Worm (Caenorhabditis elegans) whole organism, mixed stage, embryonic: ENCODE measurements around the gene C36E6.8.
A peak's percentile ranks its signal among the peaks of the same experiment; 100 is the strongest.

Source experiments
- M03D4.4 ChIP-seq: sonication (generic microtip); optimal IDR thresholded peaks from 2 replicates; lab custom pipeline; 2017; ENCODE audit warnings: mild to moderate bottlenecking, missing genetic modification characterization, missing compliant biosample characterization
- bed-3 ChIP-seq: fragments of 200-800 bp; sonication (Bioruptor generic); optimal IDR thresholded peaks from 3 replicates; lab custom pipeline; 2018; ENCODE audit warnings: mild to moderate bottlenecking, missing genetic modification characterization, moderate library complexity, missing compliant biosample characterization
- blmp-1 ChIP-seq: fragments of 150-350 bp; optimal IDR thresholded peaks from 2 replicates; lab custom pipeline; 2014; ENCODE audit warnings: missing biosample characterization, missing genetic modification characterization
- ceh-39 ChIP-seq: fragments of 150-350 bp; optimal IDR thresholded peaks from 2 replicates; lab custom pipeline; 2014; ENCODE audit warnings: missing biosample characterization, missing genetic modification characterization
- ceh-43 ChIP-seq: fragments of 200-800 bp; sonication (Bioruptor generic); optimal IDR thresholded peaks from 2 replicates; lab custom pipeline; 2018; ENCODE audit warnings: mild to moderate bottlenecking, missing genetic modification characterization, moderate library complexity, missing compliant biosample characterization
- ceh-83 ChIP-seq: fragments of 200-800 bp; sonication (Bioruptor generic); optimal IDR thresholded peaks from 2 replicates; lab custom pipeline; 2018; ENCODE audit warnings: mild to moderate bottlenecking, missing genetic modification characterization, missing compliant biosample characterization
- ces-1 ChIP-seq: fragments of 150-350 bp; optimal IDR thresholded peaks from 2 replicates; lab custom pipeline; 2014; ENCODE audit warnings: missing biosample characterization, missing genetic modification reagents, missing genetic modification characterization
- cnd-1 ChIP-seq: fragments of 200-800 bp; sonication (Bioruptor generic); optimal IDR thresholded peaks from 2 replicates; lab custom pipeline; 2018; ENCODE audit warnings: mild to moderate bottlenecking, missing genetic modification characterization, missing compliant biosample characterization
- drap-1 ChIP-seq: fragments of 200-800 bp; sonication (Bioruptor generic); optimal IDR thresholded peaks from 3 replicates; lab custom pipeline; 2018; ENCODE audit warnings: mild to moderate bottlenecking, missing genetic modification characterization, missing compliant biosample characterization
- elt-1 ChIP-seq: sonication (generic microtip); optimal IDR thresholded peaks from 2 replicates; lab custom pipeline; 2017; ENCODE audit warnings: missing genetic modification characterization, mild to moderate bottlenecking, missing compliant biosample characterization, antibody characterized with exemption, moderate library complexity, borderline replicate concordance; ENCODE audit not compliant: insufficient read depth
- elt-3 ChIP-seq: fragments of 150-350 bp; optimal IDR thresholded peaks from 2 replicates; lab custom pipeline; 2014; ENCODE audit warnings: missing biosample characterization, missing genetic modification characterization
- flh-1 ChIP-seq: fragments of 200-800 bp; sonication (Bioruptor generic); optimal IDR thresholded peaks from 2 replicates; lab custom pipeline; 2018; ENCODE audit warnings: mild to moderate bottlenecking, missing genetic modification characterization, moderate library complexity, missing compliant biosample characterization
- ham-2 ChIP-seq: fragments of 200-800 bp; sonication (Bioruptor generic); optimal IDR thresholded peaks from 2 replicates; lab custom pipeline; 2018; ENCODE audit warnings: mild to moderate bottlenecking, missing genetic modification characterization, missing compliant biosample characterization
- hlh-1 ChIP-seq: fragments of 150-350 bp; optimal IDR thresholded peaks from 2 replicates; lab custom pipeline; 2014; ENCODE audit warnings: missing biosample characterization, missing genetic modification reagents, missing genetic modification characterization
- lin-13 ChIP-seq: fragments of 150-350 bp; optimal IDR thresholded peaks from 2 replicates; lab custom pipeline; 2014; ENCODE audit warnings: missing biosample characterization, missing genetic modification characterization
- lin-32 ChIP-seq: fragments of 200-800 bp; sonication (Bioruptor generic); optimal IDR thresholded peaks from 2 replicates; lab custom pipeline; 2018; ENCODE audit warnings: mild to moderate bottlenecking, missing genetic modification characterization, missing compliant biosample characterization
- lsy-2 ChIP-seq: fragments of 150-350 bp; optimal IDR thresholded peaks from 2 replicates; lab custom pipeline; 2014; ENCODE audit warnings: missing biosample characterization, missing genetic modification characterization
- mab-5 ChIP-seq: fragments of 150-350 bp; optimal IDR thresholded peaks from 2 replicates; lab custom pipeline; 2014; ENCODE audit warnings: missing biosample characterization, missing genetic modification characterization
- mep-1 ChIP-seq: fragments of 150-350 bp; optimal IDR thresholded peaks from 2 replicates; lab custom pipeline; 2017; ENCODE audit warnings: missing biosample characterization, missing genetic modification reagents, missing genetic modification characterization, inconsistent platforms
- mls-2 ChIP-seq: sonication (generic microtip); optimal IDR thresholded peaks from 2 replicates; lab custom pipeline; 2016; ENCODE audit warnings: mild to moderate bottlenecking, missing genetic modification characterization, moderate library complexity, missing compliant biosample characterization
- nhr-12 ChIP-seq: fragments of 150-350 bp; optimal IDR thresholded peaks from 2 replicates; lab custom pipeline; 2014; ENCODE audit warnings: missing biosample characterization, missing genetic modification characterization
- nhr-2 ChIP-seq: fragments of 150-350 bp; optimal IDR thresholded peaks from 2 replicates; lab custom pipeline; 2014; ENCODE audit warnings: missing biosample characterization, missing genetic modification characterization
- nhr-237 ChIP-seq: fragments of 150-350 bp; optimal IDR thresholded peaks from 2 replicates; lab custom pipeline; 2014; ENCODE audit warnings: missing biosample characterization, missing genetic modification characterization
- nhr-28 ChIP-seq: fragments of 150-350 bp; optimal IDR thresholded peaks from 2 replicates; lab custom pipeline; 2014; ENCODE audit warnings: missing biosample characterization, missing genetic modification characterization
- nhr-76 ChIP-seq: sonication (generic microtip); optimal IDR thresholded peaks from 2 replicates; lab custom pipeline; 2017; ENCODE audit warnings: missing biosample characterization, missing genetic modification characterization
- pha-4 ChIP-seq: fragments of 150-350 bp; optimal IDR thresholded peaks from 2 replicates; lab custom pipeline; 2018; ENCODE audit warnings: missing biosample characterization, missing genetic modification reagents, missing genetic modification characterization
- sem-2 ChIP-seq: fragments of 200-800 bp; sonication (Bioruptor generic); optimal IDR thresholded peaks from 2 replicates; lab custom pipeline; 2018; ENCODE audit warnings: mild to moderate bottlenecking, missing genetic modification characterization, missing compliant biosample characterization
- snpc-4 ChIP-seq: fragments of 150-350 bp; optimal IDR thresholded peaks from 2 replicates; lab custom pipeline; 2014; ENCODE audit warnings: missing biosample characterization, missing genetic modification characterization
- sptf-1 ChIP-seq: sonication (generic microtip); optimal IDR thresholded peaks from 2 replicates; lab custom pipeline; 2017; ENCODE audit warnings: mild to moderate bottlenecking, missing genetic modification characterization, moderate library complexity, missing compliant biosample characterization
- tbx-8 ChIP-seq: fragments of 200-800 bp; sonication (Bioruptor generic); optimal IDR thresholded peaks from 2 replicates; lab custom pipeline; 2018; ENCODE audit warnings: mild to moderate bottlenecking, missing genetic modification characterization, moderate library complexity, missing compliant biosample characterization
- unc-120 ChIP-seq: sonication (generic microtip); optimal IDR thresholded peaks from 2 replicates; lab custom pipeline; 2017; ENCODE audit warnings: missing genetic modification characterization, missing compliant biosample characterization; ENCODE audit not compliant: poor library complexity, severe bottlenecking
- unc-39 ChIP-seq: fragments of 150-350 bp; optimal IDR thresholded peaks from 2 replicates; lab custom pipeline; 2014; ENCODE audit warnings: missing biosample characterization, missing genetic modification characterization
- unc-62 ChIP-seq: fragments of 150-350 bp; optimal IDR thresholded peaks from 2 replicates; lab custom pipeline; 2014; ENCODE audit warnings: missing biosample characterization, missing genetic modification reagents, missing genetic modification characterization
- zip-8 ChIP-seq: fragments of 150-350 bp; optimal IDR thresholded peaks from 2 replicates; lab custom pipeline; 2014; ENCODE audit warnings: missing biosample characterization, missing genetic modification characterization
- ztf-11 ChIP-seq: fragments of 150-350 bp; optimal IDR thresholded peaks from 2 replicates; lab custom pipeline; 2014; ENCODE audit warnings: missing biosample characterization, missing genetic modification characterization

C36E6.8 gene

DNA sequence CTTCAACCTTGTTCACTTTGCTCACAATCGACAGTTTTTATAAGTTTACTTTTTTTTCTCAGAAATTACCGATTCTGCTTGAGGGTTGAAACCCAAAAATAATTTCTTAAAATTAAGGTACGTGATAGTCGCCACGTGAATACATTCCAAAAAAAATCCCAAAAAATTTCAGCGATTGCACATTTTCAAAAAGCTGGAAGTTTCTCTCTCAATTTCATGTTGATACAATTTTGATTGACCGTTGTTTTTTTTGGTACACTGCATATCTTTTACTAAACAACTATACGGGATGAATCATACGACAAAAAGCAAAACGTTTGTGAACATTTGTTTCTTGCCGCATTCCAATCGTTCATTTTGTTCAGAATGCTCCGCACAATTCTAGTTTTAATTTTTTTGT is at the start of gene C36E6.8:
TSS of gene C36E6.8 (plus strand) at position 301 of the 400 bp plus-strand sequence.
- TF ChIP-seq bed-3 (GFP tag; lab: Kevin White, UChicago) (no peak), lin-13 (tag; lab: Kevin White, UChicago) (no peak), elt-3 (tag; lab: Kevin White, UChicago) (no peak), hlh-1 (tag; lab: Kevin White, UChicago) (no peak), blmp-1 (no peak), tbx-8 (GFP tag; lab: Kevin White, UChicago) (no peak), M03D4.4 (tag; lab: Kevin White, UChicago) (no peak), snpc-4 (tag; lab: Kevin White, UChicago) (no peak), zip-8 (tag; lab: Kevin White, UChicago) (no peak), nhr-12 (no peak), unc-120 (tag; lab: Kevin White, UChicago) (no peak), elt-1 (tag; lab: Kevin White, UChicago) (no peak), nhr-237 (no peak), lin-32 (GFP tag; lab: Kevin White, UChicago) (no peak), mab-5 (no peak), ham-2 (GFP tag; lab: Kevin White, UChicago) (no peak), flh-1 (GFP tag; lab: Kevin White, UChicago) (no peak)

DNA sequence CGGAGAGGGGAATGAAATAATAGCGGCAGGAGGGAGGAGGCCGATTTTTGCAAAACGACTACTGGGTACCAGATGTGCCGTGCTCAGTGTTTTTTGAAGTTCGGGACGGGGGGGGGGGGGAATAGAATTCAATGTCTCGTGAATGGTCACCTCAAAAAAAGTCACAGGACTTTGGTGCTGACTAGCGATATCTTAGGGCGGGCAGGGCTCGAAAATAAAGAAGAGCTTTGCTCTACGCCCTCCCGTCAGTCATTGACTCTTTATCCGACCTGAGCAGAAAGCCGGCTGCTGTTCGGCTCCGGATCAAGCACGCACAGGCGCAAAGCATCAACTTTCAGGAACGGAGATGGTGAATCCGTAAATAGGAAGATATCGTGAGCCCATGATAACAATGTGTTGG is 48.0 kb upstream of the C36E6.8 start:
- TF ChIP-seq sem-2 (GFP tag; lab: Kevin White, UChicago): no peak
- no peak for TF ChIP-seq lsy-2 (tag; lab: Kevin White, UChicago)
- no peak for TF ChIP-seq drap-1 (GFP tag; lab: Kevin White, UChicago)
- TF ChIP-seq elt-3 (tag; lab: Kevin White, UChicago): no peak
- no peak for TF ChIP-seq tbx-8 (GFP tag; lab: Kevin White, UChicago)
- no peak for TF ChIP-seq nhr-28 (tag; lab: Kevin White, UChicago)
- TF ChIP-seq ztf-11 (tag; lab: Kevin White, UChicago): no peak
- no peak for TF ChIP-seq bed-3 (GFP tag; lab: Kevin White, UChicago)
- no peak for TF ChIP-seq unc-62

DNA sequence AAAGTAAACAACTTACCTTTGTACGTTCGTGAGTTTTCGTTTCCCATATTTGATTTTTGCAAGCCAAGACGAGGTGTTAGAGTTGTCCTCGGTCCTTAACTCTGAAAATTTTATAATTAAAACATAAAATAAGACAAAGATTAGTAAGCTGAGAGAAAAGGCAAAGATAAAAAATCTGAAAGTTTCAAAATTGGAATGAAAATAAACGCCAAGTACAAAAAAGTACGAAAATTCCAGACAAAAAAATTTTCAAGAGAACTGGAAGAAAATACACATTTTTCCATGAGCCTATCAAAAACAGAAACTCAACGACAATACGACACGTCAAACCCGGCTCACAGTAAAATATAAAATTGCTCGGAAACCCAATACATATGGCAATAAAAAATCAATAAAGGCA is 47.0 kb upstream of the C36E6.8 start, which contains the start of gene F10D7.5:
TSS of gene F10D7.5 (minus strand) at position 101 of the 400 bp plus-strand sequence.
- TF ChIP-seq pha-4 (tag; lab: Kevin White, UChicago) (no peak), M03D4.4 (tag; lab: Kevin White, UChicago) (no peak), lin-32 (GFP tag; lab: Kevin White, UChicago) (no peak), mab-5 (no peak), mls-2 (tag; lab: Kevin White, UChicago) (no peak), zip-8 (tag; lab: Kevin White, UChicago) (no peak), hlh-1 (tag; lab: Kevin White, UChicago) (no peak), ceh-83 (no peak), nhr-76 (tag; lab: Kevin White, UChicago) (no peak), unc-39 (tag; lab: Kevin White, UChicago) (no peak), snpc-4 (tag; lab: Kevin White, UChicago) (no peak), tbx-8 (GFP tag; lab: Kevin White, UChicago) (no peak), nhr-12 (no peak), ces-1 (GFP tag; lab: Kevin White, UChicago) (no peak), blmp-1 (no peak), elt-1 (tag; lab: Kevin White, UChicago) (no peak)

DNA sequence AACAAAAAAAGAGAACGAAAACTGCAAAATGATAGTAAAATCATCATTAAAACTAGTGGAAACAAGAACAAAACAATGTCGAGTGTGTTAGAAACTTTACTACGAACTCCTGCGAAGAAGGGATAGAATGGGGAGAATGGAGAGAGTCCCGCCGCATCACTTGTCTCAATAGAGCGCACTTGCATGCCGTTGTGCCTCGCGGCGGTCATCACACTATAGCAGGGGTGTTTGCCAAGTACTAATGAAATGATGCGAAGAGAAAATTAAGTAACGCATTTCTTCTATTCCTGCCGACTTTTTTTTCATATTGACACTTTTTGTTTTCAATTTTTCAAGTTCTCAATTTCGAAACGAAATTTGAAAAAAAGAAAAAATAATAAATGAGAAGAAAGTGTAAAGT is 46.3 kb upstream of the C36E6.8 start:
- no peak for TF ChIP-seq unc-39 (tag; lab: Kevin White, UChicago)
- TF ChIP-seq lsy-2 (tag; lab: Kevin White, UChicago): peak; percentile 49
- TF ChIP-seq nhr-2: no peak
- TF ChIP-seq ham-2 (GFP tag; lab: Kevin White, UChicago): no peak
- no peak for TF ChIP-seq ceh-39 (tag; lab: Kevin White, UChicago)
- TF ChIP-seq lin-13 (tag; lab: Kevin White, UChicago): peak; percentile 74
- no peak for TF ChIP-seq snpc-4 (tag; lab: Kevin White, UChicago)
- no peak for TF ChIP-seq sem-2 (GFP tag; lab: Kevin White, UChicago)
- TF ChIP-seq ztf-11 (tag; lab: Kevin White, UChicago): no peak
- no peak for TF ChIP-seq tbx-8 (GFP tag; lab: Kevin White, UChicago)
- peak; percentile 2 for TF ChIP-seq cnd-1 (tag; lab: Kevin White, UChicago)
- TF ChIP-seq ceh-83: no peak
- TF ChIP-seq elt-3 (tag; lab: Kevin White, UChicago): no peak
- TF ChIP-seq bed-3 (GFP tag; lab: Kevin White, UChicago): no peak
- TF ChIP-seq mls-2 (tag; lab: Kevin White, UChicago): no peak
- TF ChIP-seq pha-4 (tag; lab: Kevin White, UChicago): peak; percentile 79
- TF ChIP-seq mep-1 (tag; lab: Kevin White, UChicago): peak; percentile 94
- TF ChIP-seq nhr-28 (tag; lab: Kevin White, UChicago): no peak
- no peak for TF ChIP-seq nhr-12
- TF ChIP-seq mab-5: no peak
- TF ChIP-seq ces-1 (GFP tag; lab: Kevin White, UChicago): peak; percentile 91
- TF ChIP-seq ceh-43 (GFP tag; lab: Kevin White, UChicago): no peak
- TF ChIP-seq zip-8 (tag; lab: Kevin White, UChicago): no peak
- no peak for TF ChIP-seq drap-1 (GFP tag; lab: Kevin White, UChicago)
- peak; percentile 28 for TF ChIP-seq sptf-1 (tag; lab: Kevin White, UChicago)
- no peak for TF ChIP-seq nhr-76 (tag; lab: Kevin White, UChicago)
- TF ChIP-seq flh-1 (GFP tag; lab: Kevin White, UChicago): no peak
- TF ChIP-seq elt-1 (tag; lab: Kevin White, UChicago): no peak
- peak; percentile 74 for TF ChIP-seq hlh-1 (tag; lab: Kevin White, UChicago)
- peak; percentile 49 for TF ChIP-seq unc-120 (tag; lab: Kevin White, UChicago)
- TF ChIP-seq lin-32 (GFP tag; lab: Kevin White, UChicago): no peak
- TF ChIP-seq blmp-1: no peak
- no peak for TF ChIP-seq unc-62
- TF ChIP-seq M03D4.4 (tag; lab: Kevin White, UChicago): no peak
- TF ChIP-seq nhr-237: peak; percentile 62
